Worm (Caenorhabditis elegans): ENCODE measurements around the gene col-73.
A peak's percentile ranks its signal among the peaks of the same experiment; 100 is the strongest.
"Not testable (repeated sequence)": the region's sequence is repeated elsewhere in the genome, so short reads cannot be mapped to it uniquely, and the experiment has no call there.

col-73 gene

ce11 chrII:4905883-4906282 is 33.0 kb upstream of the col-73 start:
- no peak for TF ChIP-seq pes-1 (GFP tag; IDR thresholded peaks at IDR 0.05)

ce11 chrII:4905331-4905730 is 32.4 kb upstream of the col-73 start:
- TF ChIP-seq ama-1 (optimal IDR thresholded peaks at IDR 0.05) = no peak
- no peak for TF ChIP-seq sea-1 (GFP tag; conservative IDR thresholded peaks at IDR 0.05)
- no peak for TF ChIP-seq aly-1 (tag; optimal IDR thresholded peaks at IDR 0.05)
- no peak for TF ChIP-seq tra-4 (tag; optimal IDR thresholded peaks at IDR 0.05)
- TF ChIP-seq hmg-4 (GFP tag; optimal IDR thresholded peaks at IDR 0.05) = no peak
- TF ChIP-seq B0310.2 (tag; optimal IDR thresholded peaks at IDR 0.05) = no peak
- no peak for TF ChIP-seq flt-1 (GFP tag; IDR thresholded peaks at IDR 0.05)
- TF ChIP-seq ets-7 (tag; optimal IDR thresholded peaks at IDR 0.05) = no peak
- no peak for TF ChIP-seq tbx-11 (GFP tag; IDR thresholded peaks at IDR 0.05)
- TF ChIP-seq tbx-37 (GFP tag; conservative IDR thresholded peaks at IDR 0.05) = no peak
- no peak for TF ChIP-seq scrt-1 (GFP tag; IDR thresholded peaks at IDR 0.05)
- TF ChIP-seq ceh-36 (tag; optimal IDR thresholded peaks at IDR 0.05) = no peak
- no peak for TF ChIP-seq ceh-13 (GFP tag; optimal IDR thresholded peaks at IDR 0.05)
- TF ChIP-seq F13C5.2 (tag; optimal IDR thresholded peaks at IDR 0.05) = no peak
- no peak for TF ChIP-seq hmbx-1 (tag; optimal IDR thresholded peaks at IDR 0.05)
- no peak for TF ChIP-seq pes-1 (GFP tag; IDR thresholded peaks at IDR 0.05)
- no peak for TF ChIP-seq hnd-1 (tag; optimal IDR thresholded peaks at IDR 0.05)

- TF ChIP-seq hnd-1 (tag; optimal IDR thresholded peaks at IDR 0.05) (no peak), ceh-13 (GFP tag; optimal IDR thresholded peaks at IDR 0.05) (no peak), ceh-36 (tag; optimal IDR thresholded peaks at IDR 0.05) (no peak), flt-1 (GFP tag; IDR thresholded peaks at IDR 0.05) (no peak), aly-1 (tag; optimal IDR thresholded peaks at IDR 0.05) (no peak), tbx-37 (GFP tag; conservative IDR thresholded peaks at IDR 0.05) (no peak), ama-1 (optimal IDR thresholded peaks at IDR 0.05) (no peak), pes-1 (GFP tag; IDR thresholded peaks at IDR 0.05) (no peak), hmg-4 (GFP tag; optimal IDR thresholded peaks at IDR 0.05) (no peak), ets-7 (tag; optimal IDR thresholded peaks at IDR 0.05) (no peak), hmbx-1 (tag; optimal IDR thresholded peaks at IDR 0.05) (no peak), tra-4 (tag; optimal IDR thresholded peaks at IDR 0.05) (no peak), scrt-1 (GFP tag; IDR thresholded peaks at IDR 0.05) (no peak), B0310.2 (tag; optimal IDR thresholded peaks at IDR 0.05) (no peak), F13C5.2 (tag; optimal IDR thresholded peaks at IDR 0.05) (no peak), sea-1 (GFP tag; conservative IDR thresholded peaks at IDR 0.05) (no peak), tbx-11 (GFP tag; IDR thresholded peaks at IDR 0.05) (no peak)
Observed at ce11 chrII:4904778-4905177, 31.8 kb upstream of the col-73 start, which contains the start of gene btbd-10. btbd-10 (plus strand) TSS chrII:4905008.

ce11 chrII:4904277-4904676 is 31.3 kb upstream of the col-73 start:
- TF ChIP-seq scrt-1 (GFP tag; IDR thresholded peaks at IDR 0.05) = no peak
- peak; percentile 3 for TF ChIP-seq F13C5.2 (tag; optimal IDR thresholded peaks at IDR 0.05)
- TF ChIP-seq sea-1 (GFP tag; conservative IDR thresholded peaks at IDR 0.05) = no peak

- not testable (repeated sequence) for TF ChIP-seq B0310.2 (tag; optimal IDR thresholded peaks at IDR 0.05); scrt-1 (GFP tag; IDR thresholded peaks at IDR 0.05); ceh-36 (tag; optimal IDR thresholded peaks at IDR 0.05)
Observed at ce11 chrII:4903696-4904095, 30.8 kb upstream of the col-73 start, which contains the start of gene sgt-1. sgt-1 (minus strand) TSS chrII:4903796.

- TF ChIP-seq pes-1 (GFP tag; IDR thresholded peaks at IDR 0.05) (no peak), tbx-11 (GFP tag; IDR thresholded peaks at IDR 0.05) (no peak), flt-1 (GFP tag; IDR thresholded peaks at IDR 0.05) (no peak), ceh-13 (GFP tag; optimal IDR thresholded peaks at IDR 0.05) (no peak), ceh-36 (tag; optimal IDR thresholded peaks at IDR 0.05) (no peak), ama-1 (optimal IDR thresholded peaks at IDR 0.05) (no peak), B0310.2 (tag; optimal IDR thresholded peaks at IDR 0.05) (no peak), tbx-37 (GFP tag; conservative IDR thresholded peaks at IDR 0.05) (no peak), hnd-1 (tag; optimal IDR thresholded peaks at IDR 0.05) (no peak), ets-7 (tag; optimal IDR thresholded peaks at IDR 0.05) (no peak), hmbx-1 (tag; optimal IDR thresholded peaks at IDR 0.05) (no peak), aly-1 (tag; optimal IDR thresholded peaks at IDR 0.05) (no peak), tra-4 (tag; optimal IDR thresholded peaks at IDR 0.05) (no peak), F13C5.2 (tag; optimal IDR thresholded peaks at IDR 0.05) (no peak), scrt-1 (GFP tag; IDR thresholded peaks at IDR 0.05) (no peak), sea-1 (GFP tag; conservative IDR thresholded peaks at IDR 0.05) (no peak), hmg-4 (GFP tag; optimal IDR thresholded peaks at IDR 0.05) (no peak)
Observed at ce11 chrII:4902035-4902434, 29.1 kb upstream of the col-73 start, which contains the start of gene R05F9.9. R05F9.9 (minus strand) TSS chrII:4902100.

- not testable (repeated sequence) for TF ChIP-seq F13C5.2 (tag; optimal IDR thresholded peaks at IDR 0.05); scrt-1 (GFP tag; IDR thresholded peaks at IDR 0.05); aly-1 (tag; optimal IDR thresholded peaks at IDR 0.05)
Observed at ce11 chrII:4898529-4898928, 25.6 kb upstream of the col-73 start, which contains the start of gene msp-32. msp-32 (plus strand) TSS chrII:4898829.

- TF ChIP-seq tra-4 (tag; optimal IDR thresholded peaks at IDR 0.05) (no peak), aly-1 (tag; optimal IDR thresholded peaks at IDR 0.05) (no peak), ceh-13 (GFP tag; optimal IDR thresholded peaks at IDR 0.05) (no peak), scrt-1 (GFP tag; IDR thresholded peaks at IDR 0.05) (no peak)
Observed at ce11 chrII:4892594-4892993, 19.7 kb upstream of the col-73 start, which contains the start of gene msp-33. msp-33 (minus strand) TSS chrII:4892694.
